Fruit fly (Drosophila melanogaster) whole organism, wandering third instar larva: ENCODE results near the gene upSET.

Source experiments
- Abd-B ChIP-seq: fragments of >200 bp; optimal IDR thresholded peaks from 2 replicates; lab custom pipeline; 2017; ENCODE audit warnings: missing biosample characterization, missing genetic modification characterization
- CrebA ChIP-seq: fragments of 200-800 bp; sonication (Bioruptor generic); optimal IDR thresholded peaks from 2 replicates; lab custom pipeline; 2016; ENCODE audit warnings: missing biosample characterization, mild to moderate bottlenecking, missing genetic modification characterization, borderline replicate concordance
- Hnf4 ChIP-seq: fragments of 200-800 bp; sonication (Bioruptor generic); optimal IDR thresholded peaks from 2 replicates; lab custom pipeline; 2016; ENCODE audit warnings: missing biosample characterization, mild to moderate bottlenecking, missing genetic modification characterization
- Hr83 ChIP-seq: fragments of 200-300 bp; sonication (Bioruptor generic); optimal IDR thresholded peaks from 2 replicates; lab custom pipeline; 2016; ENCODE audit warnings: missing biosample characterization, mild to moderate bottlenecking, missing genetic modification characterization, moderate library complexity; ENCODE audit not compliant: poor library complexity, severe bottlenecking
- Sp1 ChIP-seq: fragments of 200-800 bp; sonication (Bioruptor generic); optimal IDR thresholded peaks from 3 replicates; lab custom pipeline; 2019; ENCODE audit warnings: missing biosample characterization, mild to moderate bottlenecking, missing genetic modification characterization, moderate library complexity
- br ChIP-seq: fragments of 200-800 bp; sonication (Bioruptor generic); optimal IDR thresholded peaks from 2 replicates; lab custom pipeline; 2016; ENCODE audit warnings: missing biosample characterization, missing genetic modification characterization
- dmrt93B ChIP-seq: fragments of 200-800 bp; sonication (Bioruptor generic); optimal IDR thresholded peaks from 2 replicates; lab custom pipeline; 2018; ENCODE audit warnings: missing biosample characterization, mild to moderate bottlenecking, missing genetic modification characterization
- pan ChIP-seq: fragments of >200 bp; optimal IDR thresholded peaks from 2 replicates; lab custom pipeline; 2017
- psq ChIP-seq: fragments of 200-800 bp; sonication (Bioruptor generic); optimal IDR thresholded peaks from 3 replicates; lab custom pipeline; 2017; ENCODE audit warnings: missing biosample characterization, mild to moderate bottlenecking, missing genetic modification characterization, moderate library complexity
- tai ChIP-seq: sonication (Bioruptor generic); optimal IDR thresholded peaks from 2 replicates; lab custom pipeline; 2016; ENCODE audit warnings: missing biosample characterization, missing genetic modification characterization
- usp ChIP-seq: fragments of >200 bp; optimal IDR thresholded peaks from 2 replicates; lab custom pipeline; 2017; ENCODE audit warnings: missing biosample characterization, missing genetic modification characterization

DNA sequence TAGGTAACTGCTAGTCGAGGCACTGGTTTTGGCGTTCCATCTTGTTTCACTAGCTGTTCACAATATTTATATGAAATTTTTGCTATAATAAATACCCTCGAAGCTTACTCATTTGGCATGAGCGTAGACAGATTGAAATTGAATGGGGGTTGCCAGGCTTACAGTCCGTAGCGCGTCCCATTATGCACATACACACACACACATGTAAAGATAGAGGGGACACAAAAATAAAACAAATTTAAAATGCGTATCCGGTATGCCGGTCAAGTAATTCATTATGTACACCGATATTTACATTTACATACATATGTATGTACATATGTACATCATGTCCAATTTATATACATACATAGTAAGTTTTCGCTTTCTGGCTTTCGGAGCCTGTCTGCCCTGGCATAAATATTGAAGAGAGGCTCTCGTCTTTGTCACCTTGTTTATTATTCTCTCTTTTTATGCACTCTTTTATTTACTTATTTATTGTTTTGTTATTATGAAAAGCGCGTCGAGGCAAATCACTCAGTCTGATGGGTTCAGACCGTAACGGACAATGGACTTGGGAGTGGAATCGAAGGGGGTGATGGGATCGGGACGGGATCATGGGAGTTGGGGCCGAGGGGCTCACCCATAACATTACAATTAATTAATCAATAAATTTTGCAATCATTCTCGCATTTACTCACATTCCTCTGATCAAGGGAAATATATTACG, 57.5 kb downstream of the upSET start:
- TF ChIP-seq Abd-B (GFP tag; lab: Kevin White, UChicago) (no peak), tai (GFP tag; lab: Kevin White, UChicago) (no peak), dmrt93B (GFP tag; lab: Kevin White, UChicago) (no peak), psq (GFP tag; lab: Kevin White, UChicago) (no peak), CrebA (GFP tag; lab: Kevin White, UChicago) (no peak), Hnf4 (GFP tag; lab: Kevin White, UChicago) (no peak), Hr83 (no peak), usp (GFP tag; lab: Kevin White, UChicago) (no peak), Sp1 (GFP tag; lab: Kevin White, UChicago) (no peak), br (GFP tag; lab: Kevin White, UChicago) (peak; percentile 21), pan (no peak)
